Fruit fly (Drosophila melanogaster): Measurements from ENCODE around the gene Kdm2.

DNA sequence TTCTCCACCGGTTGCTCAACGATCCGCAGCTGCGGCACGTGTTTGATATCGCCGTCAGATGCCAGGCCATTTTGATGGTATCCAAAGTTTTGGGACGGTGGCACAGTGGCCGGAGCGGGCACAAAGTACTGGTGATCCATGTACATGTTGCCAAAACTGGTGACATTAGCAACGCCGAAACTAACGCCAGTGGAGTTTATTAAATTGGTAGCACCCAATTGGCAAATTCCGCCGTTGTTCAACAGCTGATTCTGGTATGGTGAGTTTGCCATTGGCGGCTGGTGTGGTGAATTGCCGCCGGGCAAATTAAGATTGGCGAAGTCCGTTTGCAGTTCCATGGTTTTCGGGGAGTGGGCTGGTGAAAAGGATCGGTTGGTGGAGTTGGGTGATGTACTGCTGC is 5.3 kb upstream of the Kdm2 start:
- no peak for TF ChIP-seq insv (optimal IDR thresholded peaks at IDR 0.05)
- TF ChIP-seq Sin3A (optimal IDR thresholded peaks at IDR 0.05) = no peak

All from Kc167 (cell line).